Worm (Caenorhabditis elegans) whole organism, young adult: Measurements from ENCODE around the gene F08D12.2.

ENCODE experiments used
- F10E7.11 ChIP-seq: sonication (generic microtip); optimal IDR thresholded peaks from 2 replicates; lab custom pipeline; 2017; ENCODE audit warnings: mild to moderate bottlenecking, missing genetic modification characterization, moderate library complexity, missing compliant biosample characterization
- K12H6.12 ChIP-seq: fragments of 200-800 bp; sonication (Bioruptor generic); optimal IDR thresholded peaks from 2 replicates; lab custom pipeline; 2018; ENCODE audit warnings: mild to moderate bottlenecking, missing genetic modification characterization, missing compliant biosample characterization
- athp-1 ChIP-seq: sonication (generic microtip); optimal IDR thresholded peaks from 2 replicates; lab custom pipeline; 2017; ENCODE audit warnings: mild to moderate bottlenecking, missing genetic modification characterization, missing compliant biosample characterization
- bed-2 ChIP-seq: fragments of 200-800 bp; sonication (Bioruptor generic); IDR thresholded peaks from 2 replicates; pipeline ENCODE4 v1.3.6; 2022; ENCODE audit warnings: missing genetic modification reagents, missing genetic modification characterization, missing compliant biosample characterization
- cebp-1 ChIP-seq, 2 experiments: fragments of 200-800 bp in 1 of 2; sonication (Bioruptor generic) in 1 of 2; sonication (generic microtip) in 1 of 2; IDR thresholded peaks in 1 of 2; optimal IDR thresholded peaks in 1 of 2; 2 replicates each; pipeline versions ENCODE4 v1.3.6 to Lab custom; 2017 to 2022; ENCODE audit warnings: missing compliant biosample characterization in 2 of 2, missing genetic modification characterization in 2 of 2, mild to moderate bottlenecking in 1 of 2, missing genetic modification reagents in 1 of 2, moderate library complexity in 1 of 2
- die-1 ChIP-seq: sonication (generic microtip); optimal IDR thresholded peaks from 2 replicates; lab custom pipeline; 2016; ENCODE audit warnings: missing genotype, mild to moderate bottlenecking, missing genetic modification characterization, missing compliant biosample characterization
- dpl-1 ChIP-seq: fragments of 150-350 bp; optimal IDR thresholded peaks from 2 replicates; lab custom pipeline; 2014; ENCODE audit warnings: missing biosample characterization, missing genetic modification reagents, missing genetic modification characterization
- him-1 ChIP-seq: sonication (generic microtip); optimal IDR thresholded peaks from 2 replicates; lab custom pipeline; 2016; ENCODE audit warnings: missing genotype, missing genetic modification reagents, missing genetic modification characterization, missing compliant biosample characterization
- hrde-1 ChIP-seq: sonication (generic microtip); optimal IDR thresholded peaks from 2 replicates; lab custom pipeline; 2016; ENCODE audit warnings: missing genetic modification characterization, mild to moderate bottlenecking, missing compliant biosample characterization, moderate library complexity, missing genotype, missing genetic modification reagents, borderline replicate concordance
- lsl-1 ChIP-seq: fragments of 200-800 bp; sonication (Bioruptor generic); optimal IDR thresholded peaks from 2 replicates; lab custom pipeline; 2018; ENCODE audit warnings: mild to moderate bottlenecking, missing genetic modification characterization, moderate library complexity, missing compliant biosample characterization
- nfya-1 ChIP-seq: sonication (generic microtip); optimal IDR thresholded peaks from 2 replicates; lab custom pipeline; 2017; ENCODE audit warnings: antibody characterized with exemption, missing compliant biosample characterization, missing genetic modification characterization, borderline replicate concordance; ENCODE audit not compliant: insufficient read depth
- pha-4 ChIP-seq: fragments of 150-350 bp; sonication (generic microtip); optimal IDR thresholded peaks from 2 replicates; lab custom pipeline; 2014; ENCODE audit warnings: missing biosample characterization, missing genetic modification reagents, missing genetic modification characterization
- snpc-4 ChIP-seq, 5 experiments: fragments of 150-350 bp in 1 of 5; sonication (generic microtip) in 4 of 5; optimal IDR thresholded peaks; 2 replicates each; lab custom pipeline; 2014 to 2018; ENCODE audit warnings: missing genetic modification characterization in 5 of 5, missing biosample characterization in 3 of 5, antibody characterized with exemption in 2 of 5, mild to moderate bottlenecking in 2 of 5, missing compliant biosample characterization in 2 of 5, missing genotype in 2 of 5, moderate library complexity in 2 of 5, missing genetic modification reagents in 1 of 5

ce11 chrII:2752999-2753398, 28.5 kb upstream of the F08D12.2 start, which contains the start of gene F29A7.3:
- no peak for TF ChIP-seq K12H6.12 (tag; lab: Kevin White, UChicago)
- TF ChIP-seq hrde-1 (tag; lab: Kevin White, UChicago), result no peak
- no peak for TF ChIP-seq athp-1 (tag; lab: Kevin White, UChicago)
- TF ChIP-seq cebp-1 (GFP tag; IDR thresholded peaks at IDR 0.05; lab: Robert Waterston, UW), result no peak
- no peak for TF ChIP-seq cebp-1 (tag; optimal IDR thresholded peaks at IDR 0.05; lab: Kevin White, UChicago)
- TF ChIP-seq pha-4, result no peak
- no peak for TF ChIP-seq nfya-1
- no peak for TF ChIP-seq him-1 (tag; lab: Kevin White, UChicago)
- TF ChIP-seq lsl-1 (GFP tag; lab: Kevin White, UChicago), result no peak
- no peak for TF ChIP-seq dpl-1 (GFP tag; lab: Kevin White, UChicago)
- no peak for TF ChIP-seq bed-2 (GFP tag; lab: Robert Waterston, UW)
- TF ChIP-seq F10E7.11 (tag; lab: Kevin White, UChicago), result no peak
- no peak for TF ChIP-seq snpc-4 (GFP tag; optimal IDR thresholded peaks at IDR 0.05; lab: Kevin White, UChicago)
- TF ChIP-seq snpc-4 (tag; optimal IDR thresholded peaks at IDR 0.05; lab: Kevin White, UChicago), result no peak
- no peak for TF ChIP-seq die-1
